Worm (Caenorhabditis elegans) whole organism, L1 larva: ENCODE results near the gene Y64H9A.2.

Experiments
- ama-1 ChIP-seq: fragments of 150-350 bp; optimal IDR thresholded peaks from 2 replicates; lab custom pipeline; 2014
- egl-27 ChIP-seq, 2 experiments: fragments of 150-350 bp in 1 of 2; sonication (generic microtip); optimal IDR thresholded peaks; 3 replicates each; lab custom pipeline; 2017 to 2018; ENCODE audit warnings: missing biosample characterization in 2 of 2, missing genetic modification characterization in 2 of 2, missing genetic modification reagents in 2 of 2
- fos-1 ChIP-seq: fragments of 150-350 bp; optimal IDR thresholded peaks from 2 replicates; lab custom pipeline; 2014; ENCODE audit warnings: missing biosample characterization, missing genetic modification characterization
- lir-3 ChIP-seq: sonication (generic microtip); optimal IDR thresholded peaks from 2 replicates; lab custom pipeline; 2016; ENCODE audit warnings: mild to moderate bottlenecking, missing genetic modification characterization, moderate library complexity, missing compliant biosample characterization; ENCODE audit not compliant: poor library complexity
- nhr-12 ChIP-seq: sonication (generic microtip); optimal IDR thresholded peaks from 2 replicates; lab custom pipeline; 2017; ENCODE audit warnings: missing biosample characterization, missing genetic modification characterization
- nhr-47 ChIP-seq: sonication (generic microtip); optimal IDR thresholded peaks from 2 replicates; lab custom pipeline; 2016; ENCODE audit warnings: mild to moderate bottlenecking, missing genetic modification characterization, moderate library complexity, missing compliant biosample characterization
- unc-62 ChIP-seq: fragments of 150-350 bp; optimal IDR thresholded peaks from 2 replicates; lab custom pipeline; 2014; ENCODE audit warnings: missing biosample characterization, missing genetic modification reagents, missing genetic modification characterization
- zag-1 ChIP-seq: fragments of 150-350 bp; optimal IDR thresholded peaks from 2 replicates; lab custom pipeline; 2014; ENCODE audit warnings: missing biosample characterization, missing genetic modification characterization
- ztf-4 ChIP-seq: fragments of 150-350 bp; optimal IDR thresholded peaks from 2 replicates; lab custom pipeline; 2014; ENCODE audit warnings: missing biosample characterization, missing genetic modification characterization

DNA sequence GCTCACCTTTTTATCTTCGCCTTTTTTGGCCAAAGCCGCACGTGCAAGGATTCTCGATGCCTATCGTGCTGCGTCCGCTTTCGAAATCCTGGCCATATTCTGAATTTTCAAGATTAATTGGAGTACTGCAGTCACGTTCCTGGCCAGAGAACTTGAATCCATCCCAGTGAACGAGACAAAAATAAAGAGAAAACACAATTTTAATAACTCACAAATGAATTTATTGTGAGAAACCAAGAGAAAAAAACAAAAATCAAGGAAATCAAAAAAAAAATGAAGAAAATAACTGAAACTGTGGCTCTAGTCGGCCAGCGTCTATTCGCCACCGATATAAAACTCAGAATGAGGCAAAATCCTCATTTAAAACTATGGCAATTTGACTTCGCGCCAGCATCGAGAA is 15.4 kb downstream of the Y64H9A.2 start, which contains the start of gene C24H10.4:
- TF ChIP-seq ztf-4 (tag; lab: Kevin White, UChicago): no peak
- no peak for TF ChIP-seq ama-1 (lab: Kevin White, UChicago)
- no peak for TF ChIP-seq fos-1
- TF ChIP-seq unc-62 (GFP tag; lab: Kevin White, UChicago): no peak
- no peak for TF ChIP-seq nhr-12 (tag; lab: Kevin White, UChicago)
- TF ChIP-seq zag-1 (tag; lab: Kevin White, UChicago): no peak
- no peak for TF ChIP-seq egl-27 (tag; optimal IDR thresholded peaks at IDR 0.05; lab: Kevin White, UChicago)
- TF ChIP-seq nhr-47 (tag; lab: Kevin White, UChicago): no peak
- TF ChIP-seq lir-3 (tag; lab: Kevin White, UChicago): no peak
